Fruit fly (Drosophila melanogaster) whole organism, embryonic: Measurements from ENCODE around the gene CG42258.

Experiments
- B-H2 ChIP-seq: fragments of 200-800 bp; sonication (Bioruptor generic); optimal IDR thresholded peaks from 2 replicates; lab custom pipeline; 2018; ENCODE audit warnings: missing biosample characterization, mild to moderate bottlenecking, missing genetic modification characterization
- Bteb2 ChIP-seq: fragments of 200-800 bp; sonication (Bioruptor generic); optimal IDR thresholded peaks from 2 replicates; lab custom pipeline; 2016; ENCODE audit warnings: missing biosample characterization, missing genetic modification characterization
- CG10321 ChIP-seq: fragments of 200-800 bp; sonication (Bioruptor generic); IDR thresholded peaks from 2 replicates; pipeline ENCODE4 v1.3.6; 2022; ENCODE audit warnings: missing biosample characterization, missing genetic modification characterization
- CG12071 ChIP-seq: fragments of 200-800 bp; sonication (Bioruptor generic); optimal IDR thresholded peaks from 3 replicates; lab custom pipeline; 2018; ENCODE audit warnings: missing biosample characterization, mild to moderate bottlenecking, missing genetic modification characterization
- CG13287 ChIP-seq: fragments of 200-800 bp; sonication (Bioruptor generic); IDR thresholded peaks from 2 replicates; pipeline ENCODE4 v1.3.6; 2022; ENCODE audit warnings: missing biosample characterization, missing genetic modification characterization; ENCODE audit not compliant: partially characterized antibody
- CG14014 ChIP-seq: fragments of 200-800 bp; sonication (Bioruptor generic); IDR thresholded peaks from 2 replicates; pipeline ENCODE4 v1.3.6; 2022; ENCODE audit warnings: missing biosample characterization, missing genetic modification characterization
- CG15601 ChIP-seq: fragments of 200-800 bp; sonication (Bioruptor generic); optimal IDR thresholded peaks from 3 replicates; lab custom pipeline; 2019; ENCODE audit warnings: missing biosample characterization, mild to moderate bottlenecking, missing genetic modification characterization, moderate library complexity
- CG16863 ChIP-seq: fragments of 200-800 bp; sonication (Bioruptor generic); optimal IDR thresholded peaks from 3 replicates; lab custom pipeline; 2016; ENCODE audit warnings: missing biosample characterization, missing genetic modification characterization
- CG1832 ChIP-seq: fragments of 200-800 bp; sonication (Bioruptor generic); optimal IDR thresholded peaks from 2 replicates; lab custom pipeline; 2017; ENCODE audit warnings: missing biosample characterization, mild to moderate bottlenecking, missing genetic modification characterization, inconsistent platforms
- CG2129 ChIP-seq: fragments of 200-800 bp; sonication (Bioruptor generic); IDR thresholded peaks from 2 replicates; pipeline ENCODE4 v1.3.6; 2022; ENCODE audit warnings: missing biosample characterization, missing genetic modification characterization; ENCODE audit not compliant: partially characterized antibody
- CG30403 ChIP-seq: fragments of 200-800 bp; sonication (Bioruptor generic); optimal IDR thresholded peaks from 3 replicates; lab custom pipeline; 2016; ENCODE audit warnings: missing biosample characterization, missing genetic modification characterization
- CG30431 ChIP-seq: fragments of 200-800 bp; sonication (Bioruptor generic); optimal IDR thresholded peaks from 2 replicates; lab custom pipeline; 2017; ENCODE audit warnings: missing biosample characterization, missing genetic modification characterization
- CG31365 ChIP-seq: fragments of 200-800 bp; sonication (Bioruptor generic); optimal IDR thresholded peaks from 2 replicates; lab custom pipeline; 2018; ENCODE audit warnings: missing biosample characterization, mild to moderate bottlenecking, missing genetic modification characterization
- CG31388 ChIP-seq: fragments of 200-800 bp; sonication (Bioruptor generic); optimal IDR thresholded peaks from 2 replicates; lab custom pipeline; 2016; ENCODE audit warnings: missing biosample characterization, missing genetic modification characterization
- CG34376 ChIP-seq: fragments of 200-800 bp; sonication (Bioruptor generic); optimal IDR thresholded peaks from 2 replicates; lab custom pipeline; 2018; ENCODE audit warnings: missing biosample characterization, mild to moderate bottlenecking, missing genetic modification characterization
- CG34422 ChIP-seq: fragments of 200-800 bp; sonication (Bioruptor generic); IDR thresholded peaks from 3 replicates; pipeline ENCODE4 v1.3.6; 2022; ENCODE audit warnings: missing biosample characterization, missing genetic modification characterization
- CG42726 ChIP-seq: fragments of 200-800 bp; sonication (Bioruptor generic); IDR thresholded peaks from 2 replicates; pipeline ENCODE4 v1.3.6; 2022; ENCODE audit warnings: missing biosample characterization, missing genetic modification characterization; ENCODE audit not compliant: partially characterized antibody
- CG4730 ChIP-seq: fragments of 200-800 bp; sonication (Bioruptor generic); IDR thresholded peaks from 2 replicates; pipeline ENCODE4 v1.3.6; 2022; ENCODE audit warnings: missing biosample characterization, missing genetic modification characterization
- CG9876 ChIP-seq: fragments of 200-800 bp; sonication (Bioruptor generic); optimal IDR thresholded peaks from 2 replicates; lab custom pipeline; 2016; ENCODE audit warnings: missing biosample characterization, missing genetic modification characterization
- CG9932 ChIP-seq: fragments of 200-800 bp; sonication (Bioruptor generic); IDR thresholded peaks from 2 replicates; pipeline ENCODE4 v1.3.6; 2022; ENCODE audit warnings: missing biosample characterization, missing genetic modification characterization
- E2f2 ChIP-seq: fragments of 200-800 bp; sonication (Bioruptor generic); IDR thresholded peaks from 2 replicates; pipeline ENCODE4 v1.3.6; 2022; ENCODE audit warnings: missing biosample characterization, missing genetic modification characterization
- H2.0 ChIP-seq: fragments of 200-800 bp; sonication (Bioruptor generic); IDR thresholded peaks from 2 replicates; pipeline ENCODE4 v1.3.6; 2022; ENCODE audit warnings: missing biosample characterization, missing genetic modification characterization
- HLH54F ChIP-seq: fragments of 200-800 bp; sonication (Bioruptor generic); optimal IDR thresholded peaks from 3 replicates; lab custom pipeline; 2016; ENCODE audit warnings: missing biosample characterization, missing genetic modification characterization
- HLHmδ ChIP-seq: fragments of 200-800 bp; sonication (Bioruptor generic); optimal IDR thresholded peaks from 2 replicates; lab custom pipeline; 2018; ENCODE audit warnings: missing biosample characterization, mild to moderate bottlenecking, missing genetic modification characterization, moderate library complexity
- Hmx ChIP-seq: fragments of 200-800 bp; sonication (Bioruptor generic); optimal IDR thresholded peaks from 2 replicates; lab custom pipeline; 2016; ENCODE audit warnings: missing biosample characterization, missing genetic modification characterization
- Hr39 ChIP-seq: fragments of >200 bp; optimal IDR thresholded peaks from 2 replicates; lab custom pipeline; 2017
- Hr51 ChIP-seq, 2 experiments: fragments of 200-800 bp; sonication (Bioruptor generic); optimal IDR thresholded peaks; 2 replicates in 1 of 2; 3 replicates in 1 of 2; lab custom pipeline; 2016 to 2018; ENCODE audit warnings: missing biosample characterization in 2 of 2, missing genetic modification characterization in 2 of 2, mild to moderate bottlenecking in 1 of 2, moderate library complexity in 1 of 2
- MBD-R2 ChIP-seq: fragments of 200-800 bp; sonication (Bioruptor generic); IDR thresholded peaks from 2 replicates; pipeline ENCODE4 v1.3.6; 2022; ENCODE audit warnings: missing biosample characterization, missing genetic modification characterization
- MESR4 ChIP-seq: fragments of 200-800 bp; sonication (Bioruptor generic); optimal IDR thresholded peaks from 2 replicates; lab custom pipeline; 2018; ENCODE audit warnings: missing biosample characterization, mild to moderate bottlenecking, missing genetic modification characterization, moderate library complexity
- Neu2 ChIP-seq: fragments of 200-800 bp; sonication (Bioruptor generic); optimal IDR thresholded peaks from 3 replicates; lab custom pipeline; 2016; ENCODE audit warnings: missing biosample characterization, missing genetic modification characterization, borderline replicate concordance
- Sox100B ChIP-seq: fragments of 200-800 bp; sonication (Bioruptor generic); optimal IDR thresholded peaks from 3 replicates; lab custom pipeline; 2018; ENCODE audit warnings: missing biosample characterization, mild to moderate bottlenecking, missing genetic modification characterization
- TFAM ChIP-seq: fragments of 200-800 bp; sonication (Bioruptor generic); optimal IDR thresholded peaks from 2 replicates; lab custom pipeline; 2017; ENCODE audit warnings: missing biosample characterization, missing genetic modification characterization, inconsistent platforms
- Trl ChIP-seq, 3 experiments: fragments of >200 bp in 2 of 3; fragments of 200-800 bp in 1 of 3; sonication (Bioruptor generic) in 1 of 3; optimal IDR thresholded peaks; 2 replicates in 1 of 3; 3 replicates in 2 of 3; lab custom pipeline; 2016 to 2017; ENCODE audit warnings: missing biosample characterization in 1 of 3, missing genetic modification characterization in 1 of 3
- croc ChIP-seq: fragments of 200-800 bp; sonication (Bioruptor generic); conservative IDR thresholded peaks from 3 replicates; pipeline ENCODE4 v1.3.6; 2022; ENCODE audit warnings: missing biosample characterization, missing genetic modification characterization
- crp ChIP-seq, 2 experiments: fragments of 200-800 bp; sonication (Bioruptor generic); optimal IDR thresholded peaks; 2 replicates in 1 of 2; 3 replicates in 1 of 2; lab custom pipeline; 2017; ENCODE audit warnings: missing biosample characterization in 2 of 2, missing genetic modification characterization in 2 of 2, mild to moderate bottlenecking in 1 of 2, moderate library complexity in 1 of 2
- dm ChIP-seq: fragments of 200-800 bp; sonication (Bioruptor generic); optimal IDR thresholded peaks from 3 replicates; lab custom pipeline; 2016; ENCODE audit warnings: missing biosample characterization, missing genetic modification characterization
- dysf ChIP-seq: fragments of 200-800 bp; sonication (Bioruptor generic); IDR thresholded peaks from 3 replicates; pipeline ENCODE4 v1.3.6; 2022; ENCODE audit warnings: missing biosample characterization, missing genetic modification characterization
- emc ChIP-seq: fragments of 200-800 bp; sonication (Bioruptor generic); optimal IDR thresholded peaks from 2 replicates; lab custom pipeline; 2016; ENCODE audit warnings: missing biosample characterization, missing genetic modification characterization
- exex ChIP-seq: fragments of 200-800 bp; sonication (Bioruptor generic); optimal IDR thresholded peaks from 4 replicates; lab custom pipeline; 2018; ENCODE audit warnings: missing biosample characterization, mild to moderate bottlenecking, missing genetic modification characterization, moderate library complexity
- ftz-f1 ChIP-seq: fragments of 200-800 bp; sonication (Bioruptor generic); optimal IDR thresholded peaks from 2 replicates; lab custom pipeline; 2016; ENCODE audit warnings: missing biosample characterization, missing genetic modification characterization
- grau ChIP-seq: fragments of 200-800 bp; optimal IDR thresholded peaks from 3 replicates; lab custom pipeline; 2019; ENCODE audit warnings: missing biosample characterization, mild to moderate bottlenecking, missing genetic modification characterization, moderate library complexity
- hth ChIP-seq: fragments of >200 bp; optimal IDR thresholded peaks from 2 replicates; lab custom pipeline; 2017; ENCODE audit warnings: inconsistent platforms
- kah ChIP-seq: fragments of 200-800 bp; sonication (Bioruptor generic); optimal IDR thresholded peaks from 2 replicates; lab custom pipeline; 2018; ENCODE audit warnings: missing biosample characterization, mild to moderate bottlenecking, missing genetic modification characterization
- mam ChIP-seq: fragments of 200-800 bp; sonication (Bioruptor generic); optimal IDR thresholded peaks from 3 replicates; lab custom pipeline; 2016; ENCODE audit warnings: missing biosample characterization, missing genetic modification characterization
- org-1 ChIP-seq: fragments of 200-800 bp; sonication (Bioruptor generic); optimal IDR thresholded peaks from 2 replicates; lab custom pipeline; 2017; ENCODE audit warnings: missing biosample characterization, missing genetic modification characterization
- phol ChIP-seq: fragments of 200-800 bp; sonication (Bioruptor generic); optimal IDR thresholded peaks from 3 replicates; lab custom pipeline; 2018; ENCODE audit warnings: missing biosample characterization, mild to moderate bottlenecking, missing genetic modification characterization, moderate library complexity
- schlank ChIP-seq: fragments of 200-800 bp; sonication (Bioruptor generic); optimal IDR thresholded peaks from 2 replicates; lab custom pipeline; 2018; ENCODE audit warnings: missing biosample characterization, mild to moderate bottlenecking, missing genetic modification characterization
- sens-2 ChIP-seq: fragments of 200-800 bp; sonication (Bioruptor generic); IDR thresholded peaks from 2 replicates; pipeline ENCODE4 v1.3.6; 2022; ENCODE audit warnings: missing biosample characterization, missing genetic modification characterization
- unpg ChIP-seq: fragments of 200-800 bp; sonication (Bioruptor generic); optimal IDR thresholded peaks from 3 replicates; lab custom pipeline; 2018; ENCODE audit warnings: missing biosample characterization, mild to moderate bottlenecking, missing genetic modification characterization, moderate library complexity
- wek ChIP-seq: fragments of 200-800 bp; sonication (Bioruptor generic); optimal IDR thresholded peaks from 3 replicates; lab custom pipeline; 2018; ENCODE audit warnings: missing biosample characterization, mild to moderate bottlenecking, missing genetic modification characterization, moderate library complexity
- yki ChIP-seq: fragments of >200 bp; optimal IDR thresholded peaks from 3 replicates; lab custom pipeline; 2018

CG42258 gene

DNA sequence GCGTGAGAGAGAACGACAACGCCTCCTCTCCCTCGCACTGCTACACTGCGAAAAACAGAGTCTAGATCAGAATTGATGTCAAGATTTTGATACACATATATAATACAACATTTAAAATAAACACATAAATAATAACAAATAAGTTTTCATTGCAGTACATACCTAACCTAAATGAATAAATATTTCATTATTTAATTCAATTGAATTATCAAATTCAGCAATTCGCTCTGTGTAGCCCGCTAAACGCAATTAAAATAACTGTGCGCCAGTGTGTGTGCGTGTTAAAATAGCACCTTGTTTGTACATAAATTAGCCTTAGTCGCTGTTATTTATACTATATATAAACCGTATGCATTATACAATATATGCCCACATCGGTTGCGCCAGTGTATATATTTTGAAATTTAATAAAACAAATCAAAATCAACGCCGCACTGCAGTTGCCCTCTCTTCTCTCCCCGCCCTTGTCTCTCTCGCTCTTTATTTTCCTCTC is 9.0 kb downstream of the CG42258 start (continued):
- peak; percentile 87 for TF ChIP-seq kah
- peak; percentile 76 for TF ChIP-seq Hmx (GFP tag; lab: Kevin White, UChicago)
- peak; percentile 88 for TF ChIP-seq CG12071
- TF ChIP-seq wek (GFP tag; lab: Kevin White, UChicago), result peak; percentile 67
- TF ChIP-seq unpg (GFP tag; lab: Kevin White, UChicago), result peak; percentile 94
- TF ChIP-seq CG1832 (GFP tag; lab: Kevin White, UChicago), result no peak
- TF ChIP-seq CG2129 (GFP tag; lab: Robert Waterston, UW), result no peak
- peak; percentile 86 for TF ChIP-seq exex (tag; lab: Kevin White, UChicago)
- TF ChIP-seq CG14014 (GFP tag; lab: Robert Waterston, UW), result peak; percentile 97
- peak; percentile 46 for TF ChIP-seq CG16863 (GFP tag; lab: Kevin White, UChicago)
- no peak for TF ChIP-seq HLHmδ (GFP tag; lab: Kevin White, UChicago)
- no peak for TF ChIP-seq CG42726
- TF ChIP-seq CG9876 (GFP tag; lab: Kevin White, UChicago), result no peak
- peak; percentile 36 for TF ChIP-seq ftz-f1
- peak; percentile 45 to 53 for TF ChIP-seq Trl (optimal IDR thresholded peaks at IDR 0.05; lab: Kevin White, UChicago)
- peak; percentile 29 for TF ChIP-seq Trl (GFP tag; optimal IDR thresholded peaks at IDR 0.05; lab: Kevin White, UChicago)
- peak; percentile 92 for TF ChIP-seq B-H2 (GFP tag; lab: Kevin White, UChicago)
- TF ChIP-seq E2f2 (GFP tag; lab: Robert Waterston, UW), result peak; percentile 81
- TF ChIP-seq H2.0 (GFP tag; lab: Robert Waterston, UW), result peak; percentile 92
- no peak for TF ChIP-seq CG13287 (GFP tag; lab: Robert Waterston, UW)
- TF ChIP-seq emc (GFP tag; lab: Kevin White, UChicago), result peak; percentile 53
- no peak for TF ChIP-seq yki (lab: Kevin White, UChicago)
- TF ChIP-seq Sox100B (GFP tag; lab: Kevin White, UChicago), result peak; percentile 95
- peak in 1 of 2 experiments; percentile 53 for TF ChIP-seq crp (GFP tag; optimal IDR thresholded peaks at IDR 0.05; lab: Kevin White, UChicago)
- TF ChIP-seq CG10321 (GFP tag; lab: Robert Waterston, UW), result peak; percentile 80
- peak; percentile 68 for TF ChIP-seq HLH54F (GFP tag; lab: Kevin White, UChicago)
- no peak for TF ChIP-seq Neu2 (GFP tag; lab: Kevin White, UChicago)
- peak; percentile 72 for TF ChIP-seq CG31388 (GFP tag; lab: Kevin White, UChicago)
- peak; percentile 95 for TF ChIP-seq CG30403 (GFP tag; lab: Kevin White, UChicago)
- TF ChIP-seq mam, result peak; percentile 78
- peak; percentile 82 for TF ChIP-seq sens-2 (GFP tag; lab: Robert Waterston, UW)
- TF ChIP-seq CG31365 (tag; lab: Kevin White, UChicago), result peak; percentile 68
- peak; percentile 21 for TF ChIP-seq MESR4 (GFP tag; lab: Kevin White, UChicago)
- peak; percentile 55 to 96 for TF ChIP-seq Hr51 (GFP tag; optimal IDR thresholded peaks at IDR 0.05; lab: Kevin White, UChicago)
- peak; percentile 53 for TF ChIP-seq TFAM
- peak; percentile 89 for TF ChIP-seq croc (GFP tag; lab: Robert Waterston, UW)
- peak; percentile 96 for TF ChIP-seq CG34422 (GFP tag; lab: Robert Waterston, UW)
- TF ChIP-seq hth, result no peak
- peak; percentile 94 for TF ChIP-seq CG4730 (GFP tag; lab: Robert Waterston, UW)
- peak; percentile 96 for TF ChIP-seq CG9932 (GFP tag; lab: Robert Waterston, UW)
- peak; percentile 92 for TF ChIP-seq CG34376
- TF ChIP-seq org-1 (GFP tag; lab: Kevin White, UChicago), result peak; percentile 91
- peak; percentile 89 for TF ChIP-seq CG15601 (tag; lab: Kevin White, UChicago)
- peak; percentile 93 for TF ChIP-seq MBD-R2 (GFP tag; lab: Robert Waterston, UW)
- TF ChIP-seq schlank (tag; lab: Kevin White, UChicago), result peak; percentile 92
- no peak for TF ChIP-seq dm (GFP tag; lab: Kevin White, UChicago)
- TF ChIP-seq Bteb2 (GFP tag; lab: Kevin White, UChicago), result peak; percentile 78
- TF ChIP-seq dysf (GFP tag; lab: Robert Waterston, UW), result peak; percentile 97
- no peak for TF ChIP-seq Hr39 (lab: Kevin White, UChicago)
- peak; percentile 93 for TF ChIP-seq phol (tag; lab: Kevin White, UChicago)
- peak; percentile 75 for TF ChIP-seq CG30431 (GFP tag; lab: Kevin White, UChicago)
- TF ChIP-seq grau, result peak; percentile 96
